Fruit fly (Drosophila melanogaster): ENCODE data around the gene CG10254.

The CG10254 gene

DNA sequence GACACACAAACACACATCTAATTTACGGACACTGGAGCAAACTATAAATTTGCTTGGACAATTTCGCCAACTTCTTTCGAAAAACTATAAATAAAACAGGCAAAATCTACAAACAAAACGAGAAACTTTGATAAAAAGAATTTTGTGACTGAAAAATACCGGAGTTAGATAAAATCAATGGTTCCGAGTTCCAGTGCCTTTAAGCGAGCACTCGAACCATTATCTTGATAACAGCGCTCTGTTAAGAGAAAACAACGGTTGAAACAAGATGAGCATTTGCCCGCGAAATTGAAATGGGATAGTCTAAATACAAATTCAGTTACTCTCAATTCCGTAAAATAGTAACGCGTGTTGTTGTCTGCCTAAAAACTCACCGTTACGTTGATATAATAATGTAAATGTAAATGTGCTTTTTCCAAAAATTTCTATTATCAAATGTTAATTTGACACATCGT, at the start of gene CG10254:
Gene CG10254 (minus strand): TSS at position 405 of the 455 bp plus-strand sequence.
- TF ChIP-seq topi (GFP tag; optimal IDR thresholded peaks at IDR 0.05) (no peak), dsx (GFP tag; optimal IDR thresholded peaks at IDR 0.05; ENCODE audit: poor library complexity, severe bottlenecking) (no peak), Blimp-1 (GFP tag; optimal IDR thresholded peaks at IDR 0.05) (no peak), achi (GFP tag; optimal IDR thresholded peaks at IDR 0.05) (no peak), acj6 (GFP tag; optimal IDR thresholded peaks at IDR 0.05) (no peak), CG10669 (GFP tag; optimal IDR thresholded peaks at IDR 0.05) (no peak), CG11762 (GFP tag; optimal IDR thresholded peaks at IDR 0.05; ENCODE audit: insufficient read depth) (no peak), CG6854 (GFP tag; optimal IDR thresholded peaks at IDR 0.05) (no peak), CG11902 (GFP tag; optimal IDR thresholded peaks at IDR 0.05) (no peak), eg (GFP tag; IDR thresholded peaks at IDR 0.05) (no peak), pdm3 (GFP tag; optimal IDR thresholded peaks at IDR 0.05) (no peak), CG9139 (GFP tag; optimal IDR thresholded peaks at IDR 0.05) (no peak)

DNA sequence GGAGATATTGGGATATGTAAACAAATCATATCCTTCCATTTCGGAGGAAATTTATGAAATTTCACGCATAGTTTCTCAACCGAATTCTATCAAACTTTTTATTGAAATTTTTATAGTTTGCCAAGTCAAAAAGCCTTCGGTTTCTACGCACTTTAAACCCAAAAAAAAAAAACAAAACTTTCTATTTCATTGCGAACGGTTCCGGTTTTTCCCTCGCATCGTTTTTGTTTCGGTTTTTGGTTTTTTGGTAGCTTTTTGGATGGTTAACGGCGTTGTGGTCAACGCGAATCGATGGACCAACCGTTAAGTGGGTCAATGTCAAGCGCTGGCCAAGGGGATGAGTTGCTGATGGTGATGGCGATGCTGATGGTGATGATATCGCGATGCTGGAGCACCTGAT, 46.2 kb upstream of the CG10254 start:
- TF ChIP-seq CG31627 (GFP tag; optimal IDR thresholded peaks at IDR 0.05), result no peak
- no peak for TF ChIP-seq CG6163 (GFP tag; IDR thresholded peaks at IDR 0.05)
- TF ChIP-seq pdm3 (GFP tag; optimal IDR thresholded peaks at IDR 0.05), result no peak
- no peak for TF ChIP-seq svp (GFP tag)
- no peak for TF ChIP-seq CG32006 (GFP tag; optimal IDR thresholded peaks at IDR 0.05)

DNA sequence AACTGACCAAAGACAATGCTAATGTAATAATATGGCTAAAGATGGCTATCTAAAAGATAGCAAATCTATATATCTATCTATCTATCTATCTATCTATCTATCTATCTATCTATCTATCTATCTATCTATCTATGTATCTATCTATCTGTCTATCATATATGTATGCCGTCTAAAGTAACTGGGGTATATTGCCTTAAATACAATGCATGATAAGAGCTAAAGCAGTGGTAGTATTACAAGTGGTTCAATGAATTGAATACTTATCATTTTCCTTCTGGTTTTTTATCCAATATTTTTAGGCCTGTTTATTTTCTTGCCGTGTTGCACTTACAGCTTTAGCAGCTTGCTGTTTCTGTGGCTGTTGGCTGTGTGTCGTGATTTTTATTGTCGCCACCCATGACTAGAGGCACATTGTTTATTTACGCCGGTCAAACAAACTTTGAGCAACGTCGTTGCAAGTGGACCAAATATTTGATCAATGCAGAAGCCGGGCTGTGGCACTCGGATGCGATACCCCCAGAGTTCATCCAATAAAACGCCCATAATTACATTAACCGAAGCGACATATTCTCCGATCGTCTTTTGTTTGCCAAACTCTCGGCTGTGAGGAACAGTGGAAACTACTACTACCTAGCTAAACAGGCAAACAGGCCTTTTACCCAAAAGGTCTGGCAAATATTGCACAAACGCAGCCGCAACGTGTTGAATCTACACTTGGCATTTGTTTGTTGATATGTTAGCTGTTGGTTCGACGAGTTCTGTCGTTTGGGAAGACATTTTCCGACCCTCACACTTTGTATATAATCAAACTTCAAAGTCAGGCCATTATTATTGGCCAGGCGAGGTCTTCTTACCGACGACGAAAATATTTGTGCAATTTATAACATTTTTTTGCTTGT, 43.1 kb upstream of the CG10254 start:
- TF ChIP-seq Ets96B (tag; optimal IDR thresholded peaks at IDR 0.05), result peak; percentile 28
- TF ChIP-seq CG8632 (GFP tag; optimal IDR thresholded peaks at IDR 0.05), result peak; percentile 41
- TF ChIP-seq Sox14 (GFP tag; optimal IDR thresholded peaks at IDR 0.05), result peak; percentile 11
- peak; percentile 25 for TF ChIP-seq acj6 (GFP tag; optimal IDR thresholded peaks at IDR 0.05)
- TF ChIP-seq CG6808 (GFP tag; optimal IDR thresholded peaks at IDR 0.05), result peak; percentile 55
- no peak for TF ChIP-seq lz (GFP tag; optimal IDR thresholded peaks at IDR 0.05)
- TF ChIP-seq Eip93F (GFP tag; optimal IDR thresholded peaks at IDR 0.05), result no peak
- peak; percentile 48 for TF ChIP-seq CG15336 (GFP tag; IDR thresholded peaks at IDR 0.05)
- no peak for TF ChIP-seq CG6854 (GFP tag; optimal IDR thresholded peaks at IDR 0.05)
- TF ChIP-seq CG10631 (GFP tag; optimal IDR thresholded peaks at IDR 0.05), result peak; percentile 26
- TF ChIP-seq achi (GFP tag; optimal IDR thresholded peaks at IDR 0.05), result peak; percentile 55
- TF ChIP-seq CG6276 (GFP tag; optimal IDR thresholded peaks at IDR 0.05), result peak; percentile 47
- TF ChIP-seq Ets21C (GFP tag; optimal IDR thresholded peaks at IDR 0.05), result no peak
- peak; percentile 81 for TF ChIP-seq CG32006 (GFP tag; optimal IDR thresholded peaks at IDR 0.05)
- no peak for TF ChIP-seq Gug (GFP tag; IDR thresholded peaks at IDR 0.05)
- no peak for TF ChIP-seq Smox (GFP tag; optimal IDR thresholded peaks at IDR 0.05)
- TF ChIP-seq CG6163 (GFP tag; IDR thresholded peaks at IDR 0.05), result no peak
- no peak for TF ChIP-seq CG8119 (GFP tag; IDR thresholded peaks at IDR 0.05)
- no peak for TF ChIP-seq vri (GFP tag; optimal IDR thresholded peaks at IDR 0.05)
- TF ChIP-seq cyc (GFP tag; optimal IDR thresholded peaks at IDR 0.05), result no peak
- no peak for TF ChIP-seq Blimp-1 (GFP tag; optimal IDR thresholded peaks at IDR 0.05)
- peak; percentile 52 for TF ChIP-seq CG4318 (GFP tag; optimal IDR thresholded peaks at IDR 0.05)
- TF ChIP-seq eg (GFP tag; IDR thresholded peaks at IDR 0.05), result no peak; the same call in 2 of the 3 replicates
- peak in 1 of 2 experiments; percentile 50 for TF ChIP-seq ss (GFP tag; optimal IDR thresholded peaks at IDR 0.05)
- no peak for TF ChIP-seq CG11294 (GFP tag; IDR thresholded peaks at IDR 0.05)
- peak; percentile 61 for TF ChIP-seq Eip78C (GFP tag)
- no peak for TF ChIP-seq Lpt (GFP tag; optimal IDR thresholded peaks at IDR 0.05)
- no peak for TF ChIP-seq esn (GFP tag; optimal IDR thresholded peaks at IDR 0.05)
- peak; percentile 1 for TF ChIP-seq dac (GFP tag; optimal IDR thresholded peaks at IDR 0.05)
- no peak for TF ChIP-seq CG6792 (GFP tag; optimal IDR thresholded peaks at IDR 0.05)
- no peak for TF ChIP-seq svp (GFP tag)
- TF ChIP-seq Met (GFP tag; optimal IDR thresholded peaks at IDR 0.05), result no peak
- peak; percentile 46 for TF ChIP-seq spab (GFP tag; optimal IDR thresholded peaks at IDR 0.05)
- peak; percentile 16 for TF ChIP-seq pdm3 (GFP tag; optimal IDR thresholded peaks at IDR 0.05)
- TF ChIP-seq CG11762 (GFP tag; optimal IDR thresholded peaks at IDR 0.05; ENCODE audit: insufficient read depth), result peak; percentile 12
- TF ChIP-seq CG16779 (tag; optimal IDR thresholded peaks at IDR 0.05), result no peak
- TF ChIP-seq net (GFP tag; optimal IDR thresholded peaks at IDR 0.05), result no peak
- no peak for TF ChIP-seq salr (GFP tag; optimal IDR thresholded peaks at IDR 0.05)

Measured in whole organism, prepupa.